Worm (Caenorhabditis elegans) whole organism, L4 larva: ENCODE measurements around the gene glb-9.

Experiments
- D1046.2 ChIP-seq: fragments of 200-800 bp; sonication (Bioruptor generic); IDR thresholded peaks from 2 replicates; pipeline ENCODE4 v1.3.6; 2022; ENCODE audit warnings: missing genetic modification characterization, missing compliant biosample characterization
- F49E8.2 ChIP-seq: sonication (generic microtip); optimal IDR thresholded peaks from 2 replicates; lab custom pipeline; 2016; ENCODE audit warnings: missing compliant biosample characterization, mild to moderate bottlenecking, missing genetic modification characterization, borderline replicate concordance
- R02D3.7 ChIP-seq: fragments of 150-350 bp; sonication (generic microtip); optimal IDR thresholded peaks from 3 replicates; lab custom pipeline; 2014; ENCODE audit warnings: missing biosample characterization, missing genetic modification characterization
- Y48G9A.11 ChIP-seq: fragments of 200-800 bp; sonication (Bioruptor generic); IDR thresholded peaks from 2 replicates; pipeline ENCODE4 v1.3.6; 2022; ENCODE audit warnings: missing genetic modification reagents, missing genetic modification characterization, missing compliant biosample characterization
- Y5F2A.4 ChIP-seq: fragments of 200-800 bp; sonication (Bioruptor generic); optimal IDR thresholded peaks from 2 replicates; lab custom pipeline; 2018; ENCODE audit warnings: mild to moderate bottlenecking, missing genetic modification characterization, missing compliant biosample characterization
- ZK337.2 ChIP-seq: fragments of 200-800 bp; sonication (Bioruptor generic); IDR thresholded peaks from 2 replicates; pipeline ENCODE4 v1.3.6; 2022; ENCODE audit warnings: missing genetic modification reagents, missing genetic modification characterization, missing compliant biosample characterization
- ZK546.5 ChIP-seq, 2 experiments: sonication (generic microtip); optimal IDR thresholded peaks; 2 replicates each; lab custom pipeline; 2017; ENCODE audit warnings: missing biosample characterization in 2 of 2, missing genetic modification characterization in 2 of 2
- aha-1 ChIP-seq: fragments of 150-350 bp; peaks from one replicate; lab custom pipeline; 2014; ENCODE audit warnings: missing biosample characterization, missing genetic modification characterization
- aly-2 ChIP-seq: sonication (generic microtip); optimal IDR thresholded peaks from 2 replicates; lab custom pipeline; 2018; ENCODE audit warnings: missing biosample characterization, missing genetic modification characterization
- attf-4 ChIP-seq: sonication (generic microtip); optimal IDR thresholded peaks from 3 replicates; lab custom pipeline; 2017; ENCODE audit warnings: missing biosample characterization, missing genetic modification characterization
- ceh-28 ChIP-seq: fragments of 150-350 bp; optimal IDR thresholded peaks from 2 replicates; lab custom pipeline; 2014; ENCODE audit warnings: missing biosample characterization, missing genetic modification reagents, missing genetic modification characterization
- ceh-82 ChIP-seq: sonication (generic microtip); optimal IDR thresholded peaks from 2 replicates; lab custom pipeline; 2017; ENCODE audit warnings: missing biosample characterization, missing genetic modification characterization
- ces-1 ChIP-seq: fragments of 150-350 bp; sonication (generic microtip); optimal IDR thresholded peaks from 4 replicates; lab custom pipeline; 2014; ENCODE audit warnings: missing biosample characterization, missing genetic modification reagents, missing genetic modification characterization
- cey-2 ChIP-seq: sonication (generic microtip); optimal IDR thresholded peaks from 3 replicates; lab custom pipeline; 2017; ENCODE audit warnings: missing genetic modification characterization, mild to moderate bottlenecking, missing compliant biosample characterization, antibody characterized with exemption, borderline replicate concordance; ENCODE audit not compliant: insufficient read depth
- daf-19 ChIP-seq: fragments of 200-800 bp; sonication (Bioruptor generic); conservative IDR thresholded peaks from 2 replicates; pipeline ENCODE4 v1.3.6; 2022; ENCODE audit warnings: missing genetic modification characterization, missing compliant biosample characterization
- dmd-6 ChIP-seq: fragments of 200-800 bp; sonication (Bioruptor generic); IDR thresholded peaks from 2 replicates; pipeline ENCODE4 v1.3.6; 2022; ENCODE audit warnings: missing genetic modification reagents, missing genetic modification characterization, missing compliant biosample characterization
- duxl-1 ChIP-seq: sonication (generic microtip); optimal IDR thresholded peaks from 2 replicates; lab custom pipeline; 2016; ENCODE audit warnings: mild to moderate bottlenecking, missing genetic modification characterization, moderate library complexity, missing compliant biosample characterization; ENCODE audit not compliant: poor library complexity
- dve-1 ChIP-seq: sonication (generic microtip); optimal IDR thresholded peaks from 2 replicates; lab custom pipeline; 2017; ENCODE audit warnings: antibody characterized with exemption, mild to moderate bottlenecking, missing genetic modification characterization, missing compliant biosample characterization; ENCODE audit not compliant: insufficient read depth
- egl-43 ChIP-seq: fragments of 200-800 bp; sonication (Bioruptor generic); IDR thresholded peaks from 2 replicates; pipeline ENCODE4 v1.3.6; 2022; ENCODE audit warnings: missing genetic modification reagents, missing genetic modification characterization, missing compliant biosample characterization
- hlh-11 ChIP-seq: fragments of 200-800 bp; sonication (Bioruptor generic); optimal IDR thresholded peaks from 2 replicates; lab custom pipeline; 2018; ENCODE audit warnings: mild to moderate bottlenecking, missing genetic modification characterization, missing compliant biosample characterization
- lim-7 ChIP-seq: fragments of 200-800 bp; sonication (Bioruptor generic); IDR thresholded peaks from 2 replicates; pipeline ENCODE4 v1.3.6; 2022; ENCODE audit warnings: missing genetic modification characterization, missing compliant biosample characterization
- lin-29 ChIP-seq: fragments of 200-800 bp; sonication (Bioruptor generic); IDR thresholded peaks from 2 replicates; pipeline ENCODE4 v1.3.6; 2022; ENCODE audit warnings: missing genetic modification reagents, missing genetic modification characterization, missing compliant biosample characterization
- lin-38 ChIP-seq: fragments of 200-800 bp; sonication (Bioruptor generic); IDR thresholded peaks from 2 replicates; pipeline ENCODE4 v1.3.6; 2022; ENCODE audit warnings: missing genetic modification reagents, missing genetic modification characterization, missing compliant biosample characterization
- lin-39 ChIP-seq: fragments of 150-350 bp; optimal IDR thresholded peaks from 2 replicates; lab custom pipeline; 2014; ENCODE audit warnings: missing biosample characterization, missing genetic modification reagents, missing genetic modification characterization
- madf-9 ChIP-seq: fragments of 200-800 bp; sonication (Bioruptor generic); conservative IDR thresholded peaks from 2 replicates; pipeline ENCODE4 v1.3.6; 2022; ENCODE audit warnings: missing genetic modification reagents, missing genetic modification characterization, missing compliant biosample characterization
- nhr-102 ChIP-seq: sonication (generic microtip); optimal IDR thresholded peaks from 2 replicates; lab custom pipeline; 2016; ENCODE audit warnings: mild to moderate bottlenecking, missing genetic modification characterization, moderate library complexity, missing compliant biosample characterization
- nhr-237 ChIP-seq: sonication (generic microtip); optimal IDR thresholded peaks from 2 replicates; lab custom pipeline; 2017; ENCODE audit warnings: missing biosample characterization, missing genetic modification characterization
- nhr-42 ChIP-seq: fragments of 200-800 bp; sonication (Bioruptor generic); IDR thresholded peaks from 2 replicates; pipeline ENCODE4 v1.3.6; 2022; ENCODE audit warnings: missing genetic modification characterization, missing compliant biosample characterization
- nhr-6 ChIP-seq: fragments of 150-350 bp; optimal IDR thresholded peaks from 2 replicates; lab custom pipeline; 2014; ENCODE audit warnings: missing biosample characterization, missing genetic modification characterization
- pha-4 ChIP-seq, 2 experiments: fragments of 150-350 bp in 1 of 2; fragments of 200-800 bp in 1 of 2; sonication (Bioruptor generic) in 1 of 2; IDR thresholded peaks in 1 of 2; optimal IDR thresholded peaks in 1 of 2; 2 replicates each; pipeline versions ENCODE4 v1.3.6 to Lab custom; 2014 to 2022; ENCODE audit warnings: missing genetic modification characterization in 2 of 2, missing genetic modification reagents in 2 of 2, missing biosample characterization in 1 of 2, missing compliant biosample characterization in 1 of 2
- pqm-1 ChIP-seq: sonication (generic microtip); optimal IDR thresholded peaks from 2 replicates; lab custom pipeline; 2017; ENCODE audit warnings: missing biosample characterization, missing genetic modification characterization
- rbr-2 ChIP-seq: sonication (generic microtip); optimal IDR thresholded peaks from 2 replicates; lab custom pipeline; 2016; ENCODE audit warnings: missing genotype, missing genetic modification characterization, missing compliant biosample characterization
- saeg-2 ChIP-seq: fragments of 200-800 bp; sonication (Bioruptor generic); IDR thresholded peaks from 2 replicates; pipeline ENCODE4 v1.3.6; 2022; ENCODE audit warnings: missing genetic modification reagents, missing genetic modification characterization, missing compliant biosample characterization
- sdz-12 ChIP-seq: fragments of 200-800 bp; sonication (Bioruptor generic); optimal IDR thresholded peaks from 2 replicates; lab custom pipeline; 2018; ENCODE audit warnings: mild to moderate bottlenecking, missing genetic modification characterization, missing compliant biosample characterization
- skn-1 ChIP-seq: fragments of 150-350 bp; optimal IDR thresholded peaks from 2 replicates; lab custom pipeline; 2014; ENCODE audit warnings: missing biosample characterization, missing genetic modification characterization
- spr-1 ChIP-seq: sonication (generic microtip); optimal IDR thresholded peaks from 2 replicates; lab custom pipeline; 2016; ENCODE audit warnings: mild to moderate bottlenecking, missing genetic modification characterization, missing compliant biosample characterization
- spr-3 ChIP-seq: fragments of 200-800 bp; sonication (Bioruptor generic); optimal IDR thresholded peaks from 2 replicates; lab custom pipeline; 2018; ENCODE audit warnings: mild to moderate bottlenecking, missing genetic modification characterization, missing compliant biosample characterization
- unc-130 ChIP-seq: sonication (generic microtip); optimal IDR thresholded peaks from 2 replicates; lab custom pipeline; 2016; ENCODE audit warnings: missing genetic modification reagents, missing genetic modification characterization, missing compliant biosample characterization
- zfp-2 ChIP-seq: sonication (generic microtip); optimal IDR thresholded peaks from 2 replicates; lab custom pipeline; 2016; ENCODE audit warnings: mild to moderate bottlenecking, missing genetic modification characterization, missing compliant biosample characterization
- zip-11 ChIP-seq: fragments of 200-800 bp; sonication (Bioruptor generic); IDR thresholded peaks from 2 replicates; pipeline ENCODE4 v1.3.6; 2022; ENCODE audit warnings: missing genetic modification characterization, missing compliant biosample characterization

The glb-9 gene

ce11 chrII:7554716-7555247 lies 35.7 kb upstream of the glb-9 start (continued):
- TF ChIP-seq Y5F2A.4 (GFP tag; lab: Kevin White, UChicago), result no peak
- TF ChIP-seq cey-2, result no peak
- TF ChIP-seq pqm-1 (tag; lab: Kevin White, UChicago), result peak; percentile 53
- no peak for TF ChIP-seq lim-7
- no peak for TF ChIP-seq aly-2 (tag; lab: Kevin White, UChicago)
- no peak for TF ChIP-seq lin-39
- no peak for TF ChIP-seq aha-1 (tag; lab: Kevin White, UChicago)
- TF ChIP-seq dmd-6 (GFP tag; lab: Robert Waterston, UW), result peak; percentile 98
- peak; percentile 91 for TF ChIP-seq dve-1 (tag; lab: Kevin White, UChicago)
- TF ChIP-seq rbr-2 (tag; lab: Kevin White, UChicago), result no peak
- no peak for TF ChIP-seq spr-3 (GFP tag; lab: Kevin White, UChicago)
- TF ChIP-seq egl-43 (GFP tag; lab: Robert Waterston, UW), result no peak
- TF ChIP-seq R02D3.7, result no peak
- no peak for TF ChIP-seq ZK546.5 (tag; optimal IDR thresholded peaks at IDR 0.05; lab: Kevin White, UChicago)
- TF ChIP-seq zfp-2 (tag; lab: Kevin White, UChicago), result no peak
- TF ChIP-seq D1046.2, result no peak
- no peak for TF ChIP-seq attf-4 (tag; lab: Kevin White, UChicago)
- TF ChIP-seq ceh-28 (tag; lab: Kevin White, UChicago), result no peak
- no peak for TF ChIP-seq ZK337.2 (GFP tag; lab: Robert Waterston, UW)
- no peak for TF ChIP-seq lin-29 (GFP tag; lab: Robert Waterston, UW)
- TF ChIP-seq unc-130 (GFP tag; lab: Kevin White, UChicago), result no peak
- no peak for TF ChIP-seq zip-11 (GFP tag; lab: Robert Waterston, UW)
- TF ChIP-seq nhr-237 (tag; lab: Kevin White, UChicago), result no peak
- TF ChIP-seq ceh-82, result no peak
- no peak for TF ChIP-seq spr-1 (tag; lab: Kevin White, UChicago)
- TF ChIP-seq nhr-42, result 0 out of 2 replicates have a peak, but pooled peaks have one; percentile 20
- no peak for TF ChIP-seq F49E8.2 (tag; lab: Kevin White, UChicago)
- peak; percentile 93 for TF ChIP-seq hlh-11
- no peak for TF ChIP-seq daf-19 (GFP tag; lab: Robert Waterston, UW)
- no peak for TF ChIP-seq Y48G9A.11
- no peak for TF ChIP-seq sdz-12 (GFP tag; lab: Kevin White, UChicago)
- no peak for TF ChIP-seq lin-38 (GFP tag; lab: Robert Waterston, UW)
- TF ChIP-seq saeg-2 (GFP tag; lab: Robert Waterston, UW), result no peak
- peak; percentile 66 for TF ChIP-seq nhr-102 (tag; lab: Kevin White, UChicago)
- no peak for TF ChIP-seq duxl-1 (tag; lab: Kevin White, UChicago)
- no peak for TF ChIP-seq nhr-6 (tag; lab: Kevin White, UChicago)
- no peak for TF ChIP-seq skn-1

ce11 chrII:7553806-7554205 lies 34.7 kb upstream of the glb-9 start, which contains the start of gene ZK1290.10:
TSS of gene ZK1290.10 (minus strand) at chrII:7553906.
- TF ChIP-seq pha-4 (GFP tag; IDR thresholded peaks at IDR 0.05; lab: Robert Waterston, UW) (no peak), pha-4 (tag; optimal IDR thresholded peaks at IDR 0.05; lab: Kevin White, UChicago) (no peak), ces-1 (no peak), zfp-2 (tag; lab: Kevin White, UChicago) (no peak), aha-1 (tag; lab: Kevin White, UChicago) (peak; percentile 19), madf-9 (GFP tag; lab: Robert Waterston, UW) (no peak)
